Worm (Caenorhabditis elegans): ENCODE measurements around the gene F42G2.2.

F42G2.2 gene

DNA sequence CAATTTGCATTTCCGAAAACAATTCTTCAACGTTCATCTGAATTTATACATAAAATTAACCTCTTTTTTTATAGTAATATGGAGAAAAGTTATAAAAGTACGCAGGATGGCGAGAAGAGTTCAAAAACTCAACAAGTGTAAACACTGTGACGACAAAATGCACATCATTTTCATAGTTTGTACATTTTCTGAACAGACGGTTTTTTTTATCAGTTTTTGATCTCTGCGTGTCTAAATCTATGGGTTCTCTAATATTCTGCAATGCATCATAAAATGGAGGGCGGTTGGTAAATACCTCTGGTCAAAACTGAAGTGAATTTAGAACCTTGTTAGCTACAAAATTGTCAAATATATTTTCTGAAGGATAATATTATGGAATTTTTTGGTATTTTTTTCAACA lies 6.6 kb upstream of the F42G2.2 start, which contains the start of gene fbxa-4:
Gene fbxa-4, minus strand, starts transcription at position 93 of the 400 bp plus-strand sequence.
- TF ChIP-seq nhr-28 (tag; optimal IDR thresholded peaks at IDR 0.05) (no peak), ceh-39 (tag; optimal IDR thresholded peaks at IDR 0.05) (no peak), ztf-11 (tag; optimal IDR thresholded peaks at IDR 0.05) (no peak), drap-1 (GFP tag; optimal IDR thresholded peaks at IDR 0.05) (no peak), lsy-2 (tag; optimal IDR thresholded peaks at IDR 0.05) (no peak), ceh-83 (GFP tag; optimal IDR thresholded peaks at IDR 0.05) (no peak), ceh-43 (GFP tag; optimal IDR thresholded peaks at IDR 0.05) (no peak), ham-2 (GFP tag; optimal IDR thresholded peaks at IDR 0.05) (no peak), snpc-4 (tag; optimal IDR thresholded peaks at IDR 0.05) (no peak)

DNA sequence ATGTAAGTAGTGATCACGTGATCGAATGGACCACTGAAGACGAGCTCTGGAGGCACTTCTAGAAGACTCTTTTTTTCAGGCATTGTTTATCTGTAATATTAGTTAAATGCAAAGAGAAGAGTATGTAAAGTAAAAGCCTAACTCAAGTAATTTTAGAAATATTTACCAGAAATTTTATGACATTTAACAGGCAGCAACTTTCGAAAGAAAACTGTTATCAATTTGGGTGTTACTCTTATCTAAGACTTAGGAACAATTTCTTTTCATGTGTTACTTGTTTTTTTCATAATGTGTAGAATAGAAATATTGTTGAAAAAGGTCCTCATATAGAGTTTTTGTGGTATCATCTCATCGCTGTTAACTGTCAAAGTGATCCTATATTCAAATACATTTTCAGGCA lies 4.1 kb upstream of the F42G2.2 start, which contains the start of the genes F42G2.5 and F42G2.7:
Gene F42G2.5, minus strand, starts transcription at position 101 of the 400 bp plus-strand sequence.
Gene F42G2.7, plus strand, starts transcription at position 270 of the 400 bp plus-strand sequence.
- no peak for TF ChIP-seq sem-2 (GFP tag; optimal IDR thresholded peaks at IDR 0.05)

DNA sequence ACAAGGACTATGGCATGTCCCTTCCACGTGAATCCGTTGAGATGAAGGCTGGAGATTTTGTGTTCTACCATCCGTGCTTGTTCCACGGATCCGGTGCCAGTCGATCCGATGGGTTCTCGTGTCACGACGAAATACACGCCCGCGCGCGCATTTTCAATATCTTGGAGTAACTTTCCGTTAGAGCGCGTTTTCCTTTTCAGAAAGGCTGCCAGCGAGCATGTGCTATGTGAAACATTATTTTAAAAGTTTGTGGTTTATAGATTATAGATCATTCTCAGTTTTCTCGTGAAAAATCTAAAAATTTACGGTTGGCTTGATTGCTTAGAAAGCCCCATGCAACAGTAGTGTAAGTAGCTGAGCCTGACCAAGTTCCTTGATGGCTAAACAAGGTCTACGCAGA lies 3.2 kb upstream of the F42G2.2 start, which contains the start of gene fbxc-20:
Gene fbxc-20, plus strand, starts transcription at position 301 of the 400 bp plus-strand sequence.
- TF ChIP-seq ceh-43 (GFP tag; optimal IDR thresholded peaks at IDR 0.05), result no peak
- no peak for TF ChIP-seq snpc-4 (tag; optimal IDR thresholded peaks at IDR 0.05)
- TF ChIP-seq sem-2 (GFP tag; optimal IDR thresholded peaks at IDR 0.05), result no peak
- TF ChIP-seq nhr-12 (tag; optimal IDR thresholded peaks at IDR 0.05), result no peak
- TF ChIP-seq mls-2 (tag; optimal IDR thresholded peaks at IDR 0.05), result no peak
- no peak for TF ChIP-seq nhr-76 (tag; optimal IDR thresholded peaks at IDR 0.05)

DNA sequence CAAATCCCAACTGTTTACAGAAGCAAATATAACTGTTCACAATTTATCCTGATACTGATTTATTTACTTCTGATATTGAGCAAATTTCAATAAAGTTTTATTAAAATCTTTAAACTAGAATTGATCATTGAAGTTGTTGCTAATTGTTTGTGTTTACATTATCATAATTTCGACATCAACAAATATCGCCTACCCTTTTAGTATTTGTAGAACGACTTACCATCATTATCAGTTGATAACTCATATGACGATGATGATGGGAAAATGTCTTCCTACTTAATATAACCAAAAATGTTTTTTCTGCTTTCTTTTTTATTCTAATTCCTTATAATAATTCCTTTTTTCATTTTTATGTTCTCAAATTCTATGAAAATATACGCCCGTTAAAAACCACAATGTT lies 1.3 kb upstream of the F42G2.2 start:
- TF ChIP-seq ham-2 (GFP tag; optimal IDR thresholded peaks at IDR 0.05), result no peak
- no peak for TF ChIP-seq bed-3 (GFP tag; optimal IDR thresholded peaks at IDR 0.05)
- no peak for TF ChIP-seq tbx-8 (GFP tag; optimal IDR thresholded peaks at IDR 0.05)
- TF ChIP-seq sptf-1 (tag; optimal IDR thresholded peaks at IDR 0.05), result no peak
- no peak for TF ChIP-seq mep-1 (tag; optimal IDR thresholded peaks at IDR 0.05)
- TF ChIP-seq ztf-11 (tag; optimal IDR thresholded peaks at IDR 0.05), result no peak
- no peak for TF ChIP-seq elt-3 (tag; optimal IDR thresholded peaks at IDR 0.05)
- no peak for TF ChIP-seq nhr-28 (tag; optimal IDR thresholded peaks at IDR 0.05)

DNA sequence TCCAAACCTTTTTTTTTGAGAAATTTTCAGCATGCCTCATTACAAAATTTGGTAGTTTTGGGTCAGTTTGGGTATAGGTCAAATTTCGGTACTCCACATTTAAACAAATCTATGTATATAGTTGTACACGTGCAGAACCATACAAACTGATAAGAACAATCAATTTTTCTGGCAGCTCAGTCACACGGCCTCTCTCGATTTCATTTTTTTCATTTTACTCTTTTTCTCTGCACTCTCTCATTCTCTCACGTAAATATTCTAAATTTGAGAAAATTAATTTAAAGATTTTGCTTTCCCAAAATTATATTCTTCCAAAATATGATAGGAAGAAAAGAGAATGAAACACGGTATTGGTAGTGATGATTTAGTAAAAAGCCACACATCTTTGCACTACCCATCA lies 820 bp upstream of the F42G2.2 start:
- TF ChIP-seq nhr-76 (tag; optimal IDR thresholded peaks at IDR 0.05) (no peak), flh-1 (GFP tag; optimal IDR thresholded peaks at IDR 0.05) (no peak), M03D4.4 (tag; optimal IDR thresholded peaks at IDR 0.05) (no peak), unc-39 (tag; optimal IDR thresholded peaks at IDR 0.05) (no peak), elt-1 (tag; optimal IDR thresholded peaks at IDR 0.05; ENCODE audit: borderline replicate concordance, insufficient read depth) (no peak), pha-4 (tag; optimal IDR thresholded peaks at IDR 0.05) (no peak), nhr-2 (tag; optimal IDR thresholded peaks at IDR 0.05) (no peak), ces-1 (GFP tag; optimal IDR thresholded peaks at IDR 0.05) (no peak), lin-13 (tag; optimal IDR thresholded peaks at IDR 0.05) (no peak), tbx-8 (GFP tag; optimal IDR thresholded peaks at IDR 0.05) (no peak), unc-120 (tag; optimal IDR thresholded peaks at IDR 0.05; ENCODE audit: poor library complexity, severe bottlenecking) (no peak), ceh-39 (tag; optimal IDR thresholded peaks at IDR 0.05) (no peak), unc-62 (GFP tag; optimal IDR thresholded peaks at IDR 0.05) (no peak)

DNA sequence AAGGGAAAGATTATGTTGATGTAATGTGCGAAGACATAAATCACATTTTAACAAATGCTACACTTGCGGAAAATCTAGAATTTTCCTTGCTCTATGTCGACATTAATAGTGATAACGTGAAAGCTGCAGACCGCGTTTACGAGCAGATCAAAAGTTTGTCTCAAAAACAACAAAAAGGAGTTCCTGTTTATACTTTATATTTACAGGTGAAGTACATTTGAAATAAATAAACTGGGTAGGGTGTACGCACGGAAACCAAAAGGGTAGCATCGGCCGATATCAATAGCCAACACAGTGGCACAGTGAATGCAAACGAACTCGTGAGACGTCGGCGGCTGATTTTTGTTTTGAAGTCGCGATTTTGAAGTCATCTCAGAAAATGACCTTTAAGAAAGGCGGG lies 422 bp downstream of the F42G2.2 start:
- TF ChIP-seq bed-3 (GFP tag; optimal IDR thresholded peaks at IDR 0.05) (no peak), hlh-1 (tag; optimal IDR thresholded peaks at IDR 0.05) (no peak), nhr-12 (tag; optimal IDR thresholded peaks at IDR 0.05) (no peak), lsy-2 (tag; optimal IDR thresholded peaks at IDR 0.05) (no peak), unc-62 (GFP tag; optimal IDR thresholded peaks at IDR 0.05) (no peak), nhr-76 (tag; optimal IDR thresholded peaks at IDR 0.05) (no peak), elt-3 (tag; optimal IDR thresholded peaks at IDR 0.05) (no peak)

All from whole organism, mixed stage, embryonic.